Worm (Caenorhabditis elegans) whole organism, L3 larva: Measurements from ENCODE around the gene M04C3.1.

Experiments
- R02D3.7 ChIP-seq: fragments of 150-350 bp; optimal IDR thresholded peaks from 2 replicates; lab custom pipeline; 2014; ENCODE audit warnings: missing biosample characterization, missing genetic modification characterization
- ZK546.5 ChIP-seq: sonication (generic microtip); optimal IDR thresholded peaks from 2 replicates; lab custom pipeline; 2017; ENCODE audit warnings: missing biosample characterization, missing genetic modification characterization
- aly-2 ChIP-seq: fragments of 150-350 bp; optimal IDR thresholded peaks from 2 replicates; lab custom pipeline; 2014; ENCODE audit warnings: missing biosample characterization, missing genetic modification characterization
- ama-1 ChIP-seq: fragments of 150-350 bp; optimal IDR thresholded peaks from 2 replicates; lab custom pipeline; 2018
- ceh-28 ChIP-seq: fragments of 150-350 bp; optimal IDR thresholded peaks from 2 replicates; lab custom pipeline; 2014; ENCODE audit warnings: missing biosample characterization, missing genetic modification reagents, missing genetic modification characterization
- ceh-9 ChIP-seq: sonication (generic microtip); optimal IDR thresholded peaks from 2 replicates; lab custom pipeline; 2018; ENCODE audit warnings: missing biosample characterization, missing genetic modification characterization
- daf-12 ChIP-seq: fragments of 150-350 bp; optimal IDR thresholded peaks from 2 replicates; lab custom pipeline; 2014; ENCODE audit warnings: missing biosample characterization, missing genetic modification reagents, missing genetic modification characterization
- egl-27 ChIP-seq: sonication (generic microtip); optimal IDR thresholded peaks from 4 replicates; lab custom pipeline; 2017; ENCODE audit warnings: missing biosample characterization, missing genetic modification reagents, missing genetic modification characterization
- elt-3 ChIP-seq, 3 experiments: fragments of 150-350 bp in 1 of 3; sonication (generic microtip) in 2 of 3; optimal IDR thresholded peaks; 2 replicates in 2 of 3; 4 replicates in 1 of 3; lab custom pipeline; 2014 to 2017; ENCODE audit warnings: missing biosample characterization in 3 of 3, missing genetic modification characterization in 3 of 3
- eor-1 ChIP-seq, 2 experiments: fragments of 150-350 bp; optimal IDR thresholded peaks; 2 replicates each; lab custom pipeline; 2014 to 2018; ENCODE audit warnings: missing biosample characterization in 2 of 2, missing genetic modification characterization in 2 of 2
- fkh-10 ChIP-seq: sonication (generic microtip); optimal IDR thresholded peaks from 2 replicates; lab custom pipeline; 2017; ENCODE audit warnings: missing biosample characterization, missing genetic modification reagents, missing genetic modification characterization
- fkh-2 ChIP-seq: fragments of 150-350 bp; optimal IDR thresholded peaks from 2 replicates; lab custom pipeline; 2014; ENCODE audit warnings: missing biosample characterization, missing genetic modification reagents, missing genetic modification characterization
- fos-1 ChIP-seq: fragments of 150-350 bp; optimal IDR thresholded peaks from 2 replicates; lab custom pipeline; 2014; ENCODE audit warnings: missing biosample characterization, missing genetic modification characterization
- hmg-11 ChIP-seq: sonication (generic microtip); optimal IDR thresholded peaks from 2 replicates; lab custom pipeline; 2016; ENCODE audit warnings: missing genetic modification characterization, missing compliant biosample characterization
- jun-1 ChIP-seq: fragments of 150-350 bp; optimal IDR thresholded peaks from 2 replicates; lab custom pipeline; 2014; ENCODE audit warnings: missing biosample characterization, missing genetic modification reagents, missing genetic modification characterization
- lin-15B ChIP-seq: fragments of 150-350 bp; optimal IDR thresholded peaks from 2 replicates; lab custom pipeline; 2014; ENCODE audit warnings: missing biosample characterization, missing genetic modification characterization
- lin-39 ChIP-seq: fragments of 150-350 bp; optimal IDR thresholded peaks from 2 replicates; lab custom pipeline; 2018; ENCODE audit warnings: missing biosample characterization, missing genetic modification reagents, missing genetic modification characterization
- mdl-1 ChIP-seq: fragments of 150-350 bp; optimal IDR thresholded peaks from 2 replicates; lab custom pipeline; 2014; ENCODE audit warnings: missing biosample characterization, missing genetic modification characterization
- mml-1 ChIP-seq: fragments of 150-350 bp; sonication (generic microtip); optimal IDR thresholded peaks from 3 replicates; lab custom pipeline; 2014; ENCODE audit warnings: missing biosample characterization, missing genetic modification characterization
- nfya-1 ChIP-seq: sonication (generic microtip); optimal IDR thresholded peaks from 2 replicates; lab custom pipeline; 2017; ENCODE audit warnings: missing genetic modification characterization, mild to moderate bottlenecking, missing compliant biosample characterization, antibody characterized with exemption, moderate library complexity; ENCODE audit not compliant: insufficient read depth
- nhr-11 ChIP-seq: fragments of 150-350 bp; optimal IDR thresholded peaks from 2 replicates; lab custom pipeline; 2014; ENCODE audit warnings: missing biosample characterization, missing genetic modification characterization
- nhr-12 ChIP-seq: fragments of 150-350 bp; optimal IDR thresholded peaks from 2 replicates; lab custom pipeline; 2014; ENCODE audit warnings: missing biosample characterization, missing genetic modification characterization
- nhr-23 ChIP-seq: fragments of 150-350 bp; optimal IDR thresholded peaks from 2 replicates; lab custom pipeline; 2014; ENCODE audit warnings: missing biosample characterization, missing genetic modification reagents, missing genetic modification characterization
- nhr-237 ChIP-seq: fragments of 150-350 bp; optimal IDR thresholded peaks from 2 replicates; lab custom pipeline; 2014; ENCODE audit warnings: missing biosample characterization, missing genetic modification characterization
- nhr-28 ChIP-seq: fragments of 150-350 bp; optimal IDR thresholded peaks from 2 replicates; lab custom pipeline; 2014; ENCODE audit warnings: missing biosample characterization, missing genetic modification characterization
- nhr-43 ChIP-seq: sonication (generic microtip); optimal IDR thresholded peaks from 2 replicates; lab custom pipeline; 2016; ENCODE audit warnings: mild to moderate bottlenecking, missing genetic modification characterization, missing compliant biosample characterization; ENCODE audit not compliant: poor library complexity, severe bottlenecking
- nhr-67 ChIP-seq: fragments of 150-350 bp; optimal IDR thresholded peaks from 2 replicates; lab custom pipeline; 2014; ENCODE audit warnings: missing biosample characterization, missing genetic modification characterization
- nhr-76 ChIP-seq: fragments of 150-350 bp; sonication (generic microtip); optimal IDR thresholded peaks from 5 replicates; lab custom pipeline; 2014; ENCODE audit warnings: missing biosample characterization, missing genetic modification characterization
- pha-4 ChIP-seq: fragments of 150-350 bp; optimal IDR thresholded peaks from 2 replicates; lab custom pipeline; 2014; ENCODE audit warnings: missing biosample characterization, missing genetic modification reagents, missing genetic modification characterization
- pqm-1 ChIP-seq: fragments of 150-350 bp; optimal IDR thresholded peaks from 2 replicates; lab custom pipeline; 2017; ENCODE audit warnings: missing biosample characterization, missing genetic modification characterization, inconsistent platforms
- skn-1 ChIP-seq: fragments of 150-350 bp; optimal IDR thresholded peaks from 2 replicates; lab custom pipeline; 2014; ENCODE audit warnings: missing biosample characterization, missing genetic modification characterization
- snpc-4 ChIP-seq: fragments of 150-350 bp; optimal IDR thresholded peaks from 2 replicates; lab custom pipeline; 2014; ENCODE audit warnings: missing biosample characterization, missing genetic modification characterization
- tbx-2 ChIP-seq: sonication (generic microtip); optimal IDR thresholded peaks from 2 replicates; lab custom pipeline; 2016; ENCODE audit warnings: mild to moderate bottlenecking, missing genetic modification characterization, missing compliant biosample characterization
- unc-39 ChIP-seq: sonication (generic microtip); optimal IDR thresholded peaks from 4 replicates; lab custom pipeline; 2017; ENCODE audit warnings: missing biosample characterization, missing genetic modification characterization
- ztf-4 ChIP-seq: fragments of 150-350 bp; optimal IDR thresholded peaks from 2 replicates; lab custom pipeline; 2014; ENCODE audit warnings: missing biosample characterization, missing genetic modification characterization

Gene M04C3.1

ce11 chrV:19398396-19398795, 47.0 kb downstream of the M04C3.1 start:
- TF ChIP-seq skn-1: no peak
- no peak for TF ChIP-seq snpc-4 (tag; lab: Kevin White, UChicago)
- TF ChIP-seq nhr-11: no peak
- TF ChIP-seq ama-1 (lab: Kevin White, UChicago): no peak
- no peak for TF ChIP-seq ztf-4 (tag; lab: Kevin White, UChicago)
- TF ChIP-seq mdl-1 (tag; lab: Kevin White, UChicago): no peak
- no peak for TF ChIP-seq egl-27 (tag; lab: Kevin White, UChicago)
- no peak for TF ChIP-seq nhr-12 (tag; lab: Kevin White, UChicago)
- TF ChIP-seq mml-1 (tag; lab: Kevin White, UChicago): no peak
- TF ChIP-seq fos-1: no peak
- no peak for TF ChIP-seq nhr-237 (tag; lab: Kevin White, UChicago)
- TF ChIP-seq ceh-9 (tag; lab: Kevin White, UChicago): no peak
- TF ChIP-seq pha-4 (tag; lab: Kevin White, UChicago): no peak
- TF ChIP-seq nhr-76 (tag; lab: Kevin White, UChicago): no peak
- no peak for TF ChIP-seq ceh-28 (tag; lab: Kevin White, UChicago)

ce11 chrV:19396576-19397313, 48.7 kb downstream of the M04C3.1 start:
- TF ChIP-seq pha-4 (tag; lab: Kevin White, UChicago) (no peak), daf-12 (tag; lab: Kevin White, UChicago) (no peak), skn-1 (no peak), fkh-10 (GFP tag; lab: Kevin White, UChicago) (no peak), lin-39 (tag; lab: Kevin White, UChicago) (no peak), ceh-28 (tag; lab: Kevin White, UChicago) (no peak), ZK546.5 (no peak), R02D3.7 (no peak), hmg-11 (tag; lab: Kevin White, UChicago) (no peak), aly-2 (tag; lab: Kevin White, UChicago) (no peak), nhr-23 (tag; lab: Kevin White, UChicago) (no peak), fkh-2 (tag; lab: Kevin White, UChicago) (no peak), tbx-2 (tag; lab: Kevin White, UChicago) (no peak), nhr-43 (no peak), fos-1 (no peak), pqm-1 (tag; lab: Kevin White, UChicago) (no peak)

- no peak for TF ChIP-seq jun-1
- TF ChIP-seq lin-15B: no peak
- no peak for TF ChIP-seq elt-3 (tag; optimal IDR thresholded peaks at IDR 0.05; lab: Kevin White, UChicago)
- TF ChIP-seq nhr-11: no peak
- no peak for TF ChIP-seq tbx-2 (tag; lab: Kevin White, UChicago)
- TF ChIP-seq unc-39 (tag; lab: Kevin White, UChicago): no peak
- TF ChIP-seq eor-1 (tag; optimal IDR thresholded peaks at IDR 0.05; lab: Kevin White, UChicago): no peak
- TF ChIP-seq nhr-76 (tag; lab: Kevin White, UChicago): no peak
- no peak for TF ChIP-seq nhr-67 (tag; lab: Kevin White, UChicago)
- TF ChIP-seq daf-12 (tag; lab: Kevin White, UChicago): no peak
- TF ChIP-seq fkh-10 (GFP tag; lab: Kevin White, UChicago): no peak
- TF ChIP-seq nhr-23 (tag; lab: Kevin White, UChicago): no peak
- no peak for TF ChIP-seq nhr-43
Observed at ce11 chrV:19394750-19395149, 50.7 kb downstream of the M04C3.1 start, which contains the start of gene C25F9.8. C25F9.8 (plus strand) TSS chrV:19395050.

- TF ChIP-seq hmg-11 (tag; lab: Kevin White, UChicago): peak; percentile 55
- TF ChIP-seq daf-12 (tag; lab: Kevin White, UChicago): no peak
- no peak for TF ChIP-seq lin-15B
- TF ChIP-seq nhr-28 (tag; lab: Kevin White, UChicago): no peak
- TF ChIP-seq nfya-1: peak; percentile 33
Observed at ce11 chrV:19391242-19391641, 54.2 kb downstream of the M04C3.1 start.
